Fruit fly (Drosophila melanogaster) whole organism, adult: Measurements from ENCODE around the gene CG6163.
A peak's percentile ranks its signal among the peaks of the same experiment; 100 is the strongest.

Experiments used
- CG11617 ChIP-seq: fragments of 200-800 bp; sonication (Bioruptor generic); optimal IDR thresholded peaks from 2 replicates; lab custom pipeline; 2017; ENCODE audit warnings: mild to moderate bottlenecking, missing biosample characterization, missing genetic modification reagents, missing genetic modification characterization
- CG12768 ChIP-seq: fragments of 200-800 bp; sonication (Bioruptor generic); optimal IDR thresholded peaks from 2 replicates; lab custom pipeline; 2017; ENCODE audit warnings: missing biosample characterization, missing genetic modification characterization, mild to moderate bottlenecking, moderate library complexity, missing genetic modification reagents
- CG14711 ChIP-seq: fragments of 200-800 bp; sonication (Bioruptor generic); optimal IDR thresholded peaks from 2 replicates; lab custom pipeline; 2018; ENCODE audit warnings: missing biosample characterization, mild to moderate bottlenecking, missing genetic modification characterization, moderate library complexity
- CG1620 ChIP-seq: fragments of 200-800 bp; sonication (Bioruptor generic); optimal IDR thresholded peaks from 2 replicates; lab custom pipeline; 2016; ENCODE audit warnings: missing biosample characterization, missing genetic modification characterization
- CG33017 ChIP-seq: fragments of 200-800 bp; sonication (Bioruptor generic); optimal IDR thresholded peaks from 2 replicates; lab custom pipeline; 2018; ENCODE audit warnings: missing biosample characterization, mild to moderate bottlenecking, missing genetic modification characterization, moderate library complexity
- CG5204 ChIP-seq: fragments of 200-800 bp; sonication (Bioruptor generic); optimal IDR thresholded peaks from 2 replicates; lab custom pipeline; 2016; ENCODE audit warnings: missing biosample characterization, missing genetic modification characterization
- CG7045 ChIP-seq: fragments of 200-800 bp; sonication (Bioruptor generic); optimal IDR thresholded peaks from 2 replicates; lab custom pipeline; 2017; ENCODE audit warnings: missing biosample characterization, mild to moderate bottlenecking, missing genetic modification characterization
- CG7101 ChIP-seq: fragments of 200-800 bp; sonication (Bioruptor generic); optimal IDR thresholded peaks from 2 replicates; lab custom pipeline; 2018; ENCODE audit warnings: missing biosample characterization, mild to moderate bottlenecking, missing genetic modification characterization, moderate library complexity
- Clk ChIP-seq: fragments of 200-800 bp; sonication (Bioruptor generic); optimal IDR thresholded peaks from 2 replicates; lab custom pipeline; 2017; ENCODE audit warnings: missing biosample characterization, missing genetic modification characterization
- Crg-1 ChIP-seq: fragments of 200-800 bp; sonication (Bioruptor generic); optimal IDR thresholded peaks from 2 replicates; lab custom pipeline; 2016; ENCODE audit warnings: missing biosample characterization, missing genetic modification characterization
- Hr96 ChIP-seq: fragments of 200-800 bp; sonication (Bioruptor generic); optimal IDR thresholded peaks from 2 replicates; lab custom pipeline; 2016; ENCODE audit warnings: missing biosample characterization, missing genetic modification characterization
- Mnt ChIP-seq: fragments of 200-800 bp; sonication (Bioruptor generic); optimal IDR thresholded peaks from 2 replicates; lab custom pipeline; 2016; ENCODE audit warnings: missing biosample characterization, mild to moderate bottlenecking, missing genetic modification characterization
- bab1 ChIP-seq: fragments of 200-800 bp; sonication (Bioruptor generic); optimal IDR thresholded peaks from 3 replicates; lab custom pipeline; 2019; ENCODE audit warnings: missing biosample characterization, mild to moderate bottlenecking, missing genetic modification characterization, moderate library complexity
- cic ChIP-seq: fragments of 200-800 bp; sonication (Bioruptor generic); optimal IDR thresholded peaks from 2 replicates; lab custom pipeline; 2017; ENCODE audit warnings: missing biosample characterization, mild to moderate bottlenecking, missing genetic modification characterization, moderate library complexity
- kay ChIP-seq: fragments of 200-800 bp; sonication (Bioruptor generic); peaks from one replicate; lab custom pipeline; 2016; ENCODE audit warnings: missing biosample characterization, missing genetic modification characterization, borderline replicate concordance
- ovo ChIP-seq: fragments of 200-800 bp; sonication (Bioruptor generic); optimal IDR thresholded peaks from 2 replicates; lab custom pipeline; 2016; ENCODE audit warnings: missing biosample characterization, missing genetic modification characterization
- pad ChIP-seq: fragments of 200-800 bp; sonication (Bioruptor generic); optimal IDR thresholded peaks from 3 replicates; lab custom pipeline; 2017; ENCODE audit warnings: missing biosample characterization, missing genetic modification characterization, mild to moderate bottlenecking, moderate library complexity, missing genetic modification reagents
- tj ChIP-seq: fragments of 200-800 bp; sonication (Bioruptor generic); optimal IDR thresholded peaks from 3 replicates; lab custom pipeline; 2017; ENCODE audit warnings: missing biosample characterization, mild to moderate bottlenecking, missing genetic modification characterization, moderate library complexity
- toe ChIP-seq: fragments of 200-800 bp; sonication (Bioruptor generic); optimal IDR thresholded peaks from 2 replicates; lab custom pipeline; 2016; ENCODE audit warnings: missing biosample characterization, missing genetic modification characterization

The CG6163 gene

dm6 chr3L:11322148-11323093, 42.3 kb downstream of the CG6163 start:
- TF ChIP-seq cic (GFP tag; lab: Kevin White, UChicago) (no peak), CG7045 (GFP tag; lab: Kevin White, UChicago) (no peak), CG11617 (GFP tag; lab: Kevin White, UChicago) (no peak), Crg-1 (no peak), Mnt (GFP tag; lab: Kevin White, UChicago) (no peak), tj (GFP tag; lab: Kevin White, UChicago) (no peak), CG33017 (tag; lab: Kevin White, UChicago) (no peak), CG5204 (GFP tag; lab: Kevin White, UChicago) (no peak), kay (no peak), CG12768 (GFP tag; lab: Kevin White, UChicago) (no peak), pad (GFP tag; lab: Kevin White, UChicago) (no peak), CG7101 (tag; lab: Kevin White, UChicago) (no peak), bab1 (no peak), Clk (no peak), toe (no peak)

DNA sequence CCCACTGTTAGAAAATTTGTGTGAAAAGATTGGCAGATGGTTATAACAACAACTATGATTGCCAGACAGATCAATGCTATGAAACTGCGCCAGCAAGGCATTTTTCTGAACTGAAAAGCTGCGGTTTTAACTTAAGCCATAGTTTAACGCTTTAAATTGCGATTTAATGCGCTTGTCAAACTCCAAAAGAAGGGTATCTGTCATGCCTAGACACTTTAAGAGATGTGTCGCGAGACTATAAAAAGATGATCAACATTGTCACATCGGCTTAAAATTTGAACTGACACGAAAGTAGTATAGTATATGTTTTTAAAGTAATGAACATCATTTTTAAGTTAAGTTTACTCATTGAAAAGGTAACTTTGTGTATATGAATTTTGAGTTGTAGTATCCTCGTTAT, 43.1 kb downstream of the CG6163 start, which contains the start of gene CG6168:
CG6168 (minus strand) TSS at position 101 of the 400 bp plus-strand sequence.
- TF ChIP-seq Crg-1: no peak
- no peak for TF ChIP-seq kay
- no peak for TF ChIP-seq CG5204 (GFP tag; lab: Kevin White, UChicago)
- TF ChIP-seq CG33017 (tag; lab: Kevin White, UChicago): no peak
- TF ChIP-seq Mnt (GFP tag; lab: Kevin White, UChicago): no peak
- TF ChIP-seq CG7101 (tag; lab: Kevin White, UChicago): no peak
- TF ChIP-seq CG1620 (GFP tag; lab: Kevin White, UChicago): no peak
- no peak for TF ChIP-seq CG12768 (GFP tag; lab: Kevin White, UChicago)
- TF ChIP-seq Hr96 (GFP tag; lab: Kevin White, UChicago): no peak
- TF ChIP-seq CG7045 (GFP tag; lab: Kevin White, UChicago): no peak
- no peak for TF ChIP-seq bab1

- TF ChIP-seq kay: no peak
- TF ChIP-seq CG11617 (GFP tag; lab: Kevin White, UChicago): no peak
- no peak for TF ChIP-seq Mnt (GFP tag; lab: Kevin White, UChicago)
- TF ChIP-seq toe: no peak
- peak; percentile 8 for TF ChIP-seq tj (GFP tag; lab: Kevin White, UChicago)
Measured at dm6 chr3L:11320124-11320523, 44.6 kb downstream of the CG6163 start.

DNA sequence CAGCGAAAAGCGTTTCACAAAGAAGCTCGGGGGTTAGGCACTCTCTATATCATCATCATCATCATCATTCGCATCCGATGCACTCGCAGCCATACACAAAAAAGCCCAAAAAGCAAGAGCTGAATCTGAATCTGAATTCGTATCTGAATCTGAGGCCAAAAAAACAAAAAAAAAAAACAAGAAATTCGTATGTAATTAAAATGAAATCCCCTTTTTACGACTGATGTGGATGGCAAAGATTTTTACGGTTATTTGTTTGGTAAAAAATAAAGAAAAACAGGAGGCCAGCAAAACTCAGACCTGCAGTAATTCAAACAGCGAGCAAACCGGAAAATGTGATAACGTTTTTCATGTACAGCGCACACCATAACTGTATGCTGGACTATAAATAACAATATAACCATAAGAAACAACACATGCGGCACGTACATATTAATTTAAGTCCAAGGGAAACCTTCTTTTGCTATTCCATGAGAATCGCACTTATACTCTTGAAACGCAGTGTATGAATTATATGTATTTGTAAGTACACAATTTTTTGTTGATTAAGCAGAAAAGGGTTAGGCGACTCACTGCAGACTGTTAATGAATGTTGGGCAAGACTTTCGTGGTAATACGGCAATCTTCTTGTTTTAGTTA, 46.0 kb downstream of the CG6163 start:
- TF ChIP-seq Crg-1 (peak; percentile 45), pad (GFP tag; lab: Kevin White, UChicago) (peak; percentile 68), CG33017 (tag; lab: Kevin White, UChicago) (peak; percentile 28), Hr96 (GFP tag; lab: Kevin White, UChicago) (peak; percentile 58), Mnt (GFP tag; lab: Kevin White, UChicago) (peak; percentile 29), CG14711 (tag; lab: Kevin White, UChicago) (peak; percentile 77), Clk (no peak), CG5204 (GFP tag; lab: Kevin White, UChicago) (no peak), CG1620 (GFP tag; lab: Kevin White, UChicago) (no peak), CG12768 (GFP tag; lab: Kevin White, UChicago) (peak; percentile 34), toe (no peak), tj (GFP tag; lab: Kevin White, UChicago) (peak; percentile 83), kay (peak; percentile 46), cic (GFP tag; lab: Kevin White, UChicago) (no peak), bab1 (peak; percentile 93), CG7045 (GFP tag; lab: Kevin White, UChicago) (peak; percentile 44), CG7101 (tag; lab: Kevin White, UChicago) (peak; percentile 76)

DNA sequence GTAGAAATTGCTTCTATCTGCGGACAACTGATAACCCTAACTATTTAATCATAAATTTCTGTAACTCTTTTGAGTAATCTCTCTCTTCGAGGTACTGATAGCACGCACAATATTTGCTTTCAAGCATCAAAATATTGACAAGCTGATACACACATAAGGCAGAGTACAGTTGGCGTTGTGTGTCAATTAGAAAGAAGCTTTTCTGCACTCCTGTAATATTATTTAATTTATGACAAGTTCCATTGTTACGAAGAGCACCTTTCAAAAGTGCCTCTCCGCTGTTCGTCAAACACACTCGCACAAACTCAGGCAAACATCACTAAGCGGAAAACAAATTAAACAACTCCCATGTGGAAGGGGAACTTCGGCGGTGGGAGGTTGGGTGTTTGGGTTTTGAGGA, 47.2 kb downstream of the CG6163 start:
- TF ChIP-seq kay (peak; percentile 66), Mnt (GFP tag; lab: Kevin White, UChicago) (no peak), Clk (no peak)

DNA sequence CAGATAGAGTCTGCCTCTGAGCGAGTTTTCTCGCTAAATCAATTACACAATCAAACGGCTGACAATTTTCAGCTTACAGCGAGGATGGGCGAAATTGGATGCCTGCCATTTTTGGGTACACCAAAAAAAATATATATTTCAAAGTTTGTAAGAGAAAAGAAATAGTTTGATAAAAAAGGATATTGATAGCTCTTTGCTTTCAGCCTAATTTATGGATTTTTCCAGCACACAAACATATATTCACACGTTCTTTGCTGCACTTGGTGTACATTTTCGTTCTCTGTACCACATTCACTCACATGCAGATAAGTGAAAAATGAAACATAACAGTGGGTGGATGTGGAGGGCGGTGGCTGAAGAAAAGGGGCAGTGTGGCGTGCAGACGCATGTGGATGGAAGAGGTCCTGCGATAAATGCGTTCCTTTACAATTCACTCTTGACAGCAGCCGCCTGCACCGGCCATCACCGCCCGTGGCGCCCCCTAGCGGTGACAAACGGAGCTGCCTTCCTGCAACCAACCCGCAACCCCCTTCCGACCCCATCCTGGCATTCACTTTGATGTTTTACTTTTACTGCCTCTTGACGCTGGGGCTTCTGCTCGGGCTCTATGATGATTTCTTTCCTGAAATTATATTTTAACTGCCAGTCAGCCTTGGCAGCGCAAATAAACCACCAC, 49.6 kb downstream of the CG6163 start:
- no peak for TF ChIP-seq CG14711 (tag; lab: Kevin White, UChicago)
- no peak for TF ChIP-seq ovo
- no peak for TF ChIP-seq CG7045 (GFP tag; lab: Kevin White, UChicago)
- TF ChIP-seq tj (GFP tag; lab: Kevin White, UChicago): no peak
- TF ChIP-seq Hr96 (GFP tag; lab: Kevin White, UChicago): no peak
- TF ChIP-seq CG5204 (GFP tag; lab: Kevin White, UChicago): no peak
- no peak for TF ChIP-seq toe
- no peak for TF ChIP-seq CG11617 (GFP tag; lab: Kevin White, UChicago)
- TF ChIP-seq CG12768 (GFP tag; lab: Kevin White, UChicago): no peak
- TF ChIP-seq CG1620 (GFP tag; lab: Kevin White, UChicago): no peak
- TF ChIP-seq bab1: no peak
- no peak for TF ChIP-seq cic (GFP tag; lab: Kevin White, UChicago)
- TF ChIP-seq pad (GFP tag; lab: Kevin White, UChicago): no peak
- TF ChIP-seq Clk: no peak
